Fruit fly (Drosophila melanogaster): ENCODE results near the gene CG13607.

CG13607 gene

DNA sequence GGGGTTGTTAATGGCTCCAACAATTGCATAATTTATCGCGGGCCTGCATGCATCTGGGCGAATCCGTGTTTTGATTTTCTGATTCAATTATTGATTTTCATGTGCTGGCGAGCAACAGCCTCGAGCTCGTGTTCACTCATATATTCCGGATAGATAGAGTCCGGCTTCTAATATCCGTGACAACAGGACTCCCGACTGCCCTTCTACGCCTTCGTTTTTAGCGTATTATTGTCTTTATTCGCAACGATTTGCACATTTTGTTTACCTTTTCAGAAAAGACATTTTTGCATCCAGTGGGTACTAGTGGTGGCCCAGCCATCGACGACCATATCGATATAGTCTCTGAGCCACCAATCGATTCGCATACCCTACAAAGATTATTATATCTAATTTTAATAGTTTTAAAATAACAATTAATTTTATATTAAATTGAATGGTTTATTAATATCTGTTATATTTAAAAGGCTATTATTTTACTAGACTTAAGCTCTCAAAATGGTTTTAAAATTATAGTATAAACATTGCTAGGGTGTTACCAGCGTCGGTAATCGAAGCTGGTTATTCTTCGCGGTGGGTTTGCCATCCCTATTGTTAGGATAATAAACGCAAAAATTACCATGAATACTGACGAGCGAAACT is 45.2 kb upstream of the CG13607 start, which contains the start of the genes Myo95E and TBC1d7 (continued):
- peak; percentile 48 for TF ChIP-seq CHES-1-like (GFP tag; optimal IDR thresholded peaks at IDR 0.05)
- peak; percentile 55; the same call in 2 of the 3 replicates for TF ChIP-seq CG14860 (GFP tag; IDR thresholded peaks at IDR 0.05; ENCODE audit: partially characterized antibody)
- TF ChIP-seq CG18619 (GFP tag; optimal IDR thresholded peaks at IDR 0.05) = peak; percentile 77
- TF ChIP-seq Dad (GFP tag; optimal IDR thresholded peaks at IDR 0.05) = no peak
- TF ChIP-seq crp (GFP tag; optimal IDR thresholded peaks at IDR 0.05) = peak in 1 of 2 experiments; percentile 53
- no peak for TF ChIP-seq sd (tag; optimal IDR thresholded peaks at IDR 0.05)
- TF ChIP-seq bab2 (GFP tag; optimal IDR thresholded peaks at IDR 0.05) = peak; percentile 58
- peak; percentile 97 for TF ChIP-seq CG6689 (GFP tag; IDR thresholded peaks at IDR 0.05)
- TF ChIP-seq ash1 (GFP tag; optimal IDR thresholded peaks at IDR 0.05) = no peak
- TF ChIP-seq fd96Cb (tag; optimal IDR thresholded peaks at IDR 0.05) = peak; percentile 90
- peak; percentile 6 for TF ChIP-seq CG16863 (GFP tag; optimal IDR thresholded peaks at IDR 0.05)
- peak; percentile 92 for TF ChIP-seq CG17361 (GFP tag; IDR thresholded peaks at IDR 0.05)
- peak; percentile 93 for TF ChIP-seq CG14014 (GFP tag; IDR thresholded peaks at IDR 0.05)
- no peak for TF ChIP-seq CG11723 (GFP tag; optimal IDR thresholded peaks at IDR 0.05)
- TF ChIP-seq CG7839 (tag; optimal IDR thresholded peaks at IDR 0.05) = peak; percentile 92
- TF ChIP-seq row (GFP tag; IDR thresholded peaks at IDR 0.05) = peak; percentile 99
- peak; percentile 28 for TF ChIP-seq CG15073 (GFP tag; optimal IDR thresholded peaks at IDR 0.05)
- peak; percentile 35 for TF ChIP-seq corto (GFP tag; optimal IDR thresholded peaks at IDR 0.05)
- TF ChIP-seq Hmr (GFP tag; optimal IDR thresholded peaks at IDR 0.05) = peak; percentile 88
- no peak for TF ChIP-seq bigmax (GFP tag; optimal IDR thresholded peaks at IDR 0.05)
- peak; percentile 47; the same call in 1 of the 2 replicates for TF ChIP-seq GATAe (GFP tag; conservative IDR thresholded peaks at IDR 0.05)
- TF ChIP-seq CG13123 (GFP tag; optimal IDR thresholded peaks at IDR 0.05) = peak; percentile 70
- peak; percentile 83 for TF ChIP-seq CG9817 (tag; optimal IDR thresholded peaks at IDR 0.05)
- peak; percentile 78 for TF ChIP-seq CG8765 (GFP tag; IDR thresholded peaks at IDR 0.05)
- TF ChIP-seq D (optimal IDR thresholded peaks at IDR 0.05) = no peak
- TF ChIP-seq D (GFP tag; optimal IDR thresholded peaks at IDR 0.05) = peak; percentile 74
- TF ChIP-seq dmrt11E (tag; optimal IDR thresholded peaks at IDR 0.05) = peak; percentile 87
- no peak for TF ChIP-seq Deaf1 (tag; optimal IDR thresholded peaks at IDR 0.05)
- peak; percentile 60 for TF ChIP-seq cato (GFP tag; optimal IDR thresholded peaks at IDR 0.05; ENCODE audit: borderline replicate concordance)
- peak; percentile 93 for TF ChIP-seq H15 (GFP tag; IDR thresholded peaks at IDR 0.05)
- peak; percentile 9 for TF ChIP-seq pnt (GFP tag; optimal IDR thresholded peaks at IDR 0.05)
- TF ChIP-seq trem (tag; optimal IDR thresholded peaks at IDR 0.05) = peak; percentile 90
- TF ChIP-seq Gug (GFP tag; IDR thresholded peaks at IDR 0.05) = peak; percentile 88; the same call in 3 of the 4 replicates
- no peak for TF ChIP-seq ATbp (GFP tag; optimal IDR thresholded peaks at IDR 0.05)
- TF ChIP-seq CG5180 (GFP tag; optimal IDR thresholded peaks at IDR 0.05) = no peak
- TF ChIP-seq ems (GFP tag; optimal IDR thresholded peaks at IDR 0.05) = peak; percentile 50
- no peak for TF ChIP-seq pros (GFP tag; optimal IDR thresholded peaks at IDR 0.05)
- no peak for TF ChIP-seq insv (GFP tag; optimal IDR thresholded peaks at IDR 0.05)
- TF ChIP-seq yki (optimal IDR thresholded peaks at IDR 0.05) = no peak
- peak; percentile 75 for TF ChIP-seq HHEX (GFP tag; optimal IDR thresholded peaks at IDR 0.05)
- peak; percentile 81 for TF ChIP-seq CG18476 (GFP tag; optimal IDR thresholded peaks at IDR 0.05)
- TF ChIP-seq z (GFP tag; IDR thresholded peaks at IDR 0.05) = peak; percentile 51; the same call in 1 of the 3 replicates
- no peak for TF ChIP-seq abd-A (tag; optimal IDR thresholded peaks at IDR 0.05)
- no peak for TF ChIP-seq NC2β (GFP tag; optimal IDR thresholded peaks at IDR 0.05)
- TF ChIP-seq CG10654 (GFP tag; optimal IDR thresholded peaks at IDR 0.05) = peak; percentile 73
- TF ChIP-seq Doc2 (GFP tag; IDR thresholded peaks at IDR 0.05) = peak; percentile 75; the same call in 1 of the 2 replicates
- TF ChIP-seq Chrac-16 (GFP tag; optimal IDR thresholded peaks at IDR 0.05) = peak; percentile 86
- peak; percentile 91 for TF ChIP-seq CG32767 (GFP tag; IDR thresholded peaks at IDR 0.05)
- peak; percentile 45; the same call in 1 of the 2 replicates for TF ChIP-seq Bgb (GFP tag; IDR thresholded peaks at IDR 0.05; ENCODE audit: partially characterized antibody)
- peak; percentile 61 for TF ChIP-seq CG3407 (GFP tag; optimal IDR thresholded peaks at IDR 0.05)
